Fruit fly (Drosophila melanogaster) whole organism, embryonic: ENCODE results near the gene CG43779.

ENCODE experiments used
- Aef1 ChIP-seq: fragments of 200-800 bp; sonication (Bioruptor generic); IDR thresholded peaks from 3 replicates; pipeline ENCODE4 v1.3.6; 2022; ENCODE audit warnings: missing biosample characterization, missing genetic modification characterization
- CG10366 ChIP-seq: fragments of 200-800 bp; sonication (Bioruptor generic); IDR thresholded peaks from 2 replicates; pipeline ENCODE4 v1.3.6; 2022; ENCODE audit warnings: missing biosample characterization, missing genetic modification characterization
- CG11560 ChIP-seq: fragments of 200-800 bp; sonication (Bioruptor generic); IDR thresholded peaks from 3 replicates; pipeline ENCODE4 v1.3.6; 2022; ENCODE audit warnings: missing biosample characterization, missing genetic modification characterization
- CG13624 ChIP-seq: fragments of 200-800 bp; sonication (Bioruptor generic); optimal IDR thresholded peaks from 2 replicates; lab custom pipeline; 2016; ENCODE audit warnings: missing biosample characterization, missing genetic modification characterization
- CG16863 ChIP-seq: fragments of 200-800 bp; sonication (Bioruptor generic); optimal IDR thresholded peaks from 3 replicates; lab custom pipeline; 2016; ENCODE audit warnings: missing biosample characterization, missing genetic modification characterization
- CG18011 ChIP-seq: fragments of 200-800 bp; sonication (Bioruptor generic); optimal IDR thresholded peaks from 2 replicates; lab custom pipeline; 2017; ENCODE audit warnings: missing biosample characterization, missing genetic modification characterization, mild to moderate bottlenecking, moderate library complexity, missing genotype
- CG18619 ChIP-seq: fragments of 200-800 bp; sonication (Bioruptor generic); optimal IDR thresholded peaks from 3 replicates; lab custom pipeline; 2017; ENCODE audit warnings: missing biosample characterization, mild to moderate bottlenecking, missing genetic modification characterization
- CG34422 ChIP-seq: fragments of 200-800 bp; sonication (Bioruptor generic); IDR thresholded peaks from 3 replicates; pipeline ENCODE4 v1.3.6; 2022; ENCODE audit warnings: missing biosample characterization, missing genetic modification characterization
- CG4360 ChIP-seq: fragments of 200-800 bp; sonication (Bioruptor generic); IDR thresholded peaks from 2 replicates; pipeline ENCODE4 v1.3.6; 2022; ENCODE audit warnings: missing biosample characterization, missing genetic modification characterization
- CG4707 ChIP-seq: fragments of 200-800 bp; sonication (Bioruptor generic); optimal IDR thresholded peaks from 2 replicates; lab custom pipeline; 2018; ENCODE audit warnings: missing biosample characterization, mild to moderate bottlenecking, missing genetic modification characterization, moderate library complexity
- CG5953 ChIP-seq: fragments of 200-800 bp; sonication (Bioruptor generic); IDR thresholded peaks from 2 replicates; pipeline ENCODE4 v1.3.6; 2022; ENCODE audit warnings: missing biosample characterization, missing genetic modification characterization
- CG6689 ChIP-seq: fragments of 200-800 bp; sonication (Bioruptor generic); IDR thresholded peaks from 2 replicates; pipeline ENCODE4 v1.3.6; 2022; ENCODE audit warnings: missing biosample characterization, missing genetic modification characterization
- CG6854 ChIP-seq: fragments of 200-800 bp; sonication (Bioruptor generic); optimal IDR thresholded peaks from 3 replicates; lab custom pipeline; 2017; ENCODE audit warnings: missing biosample characterization, mild to moderate bottlenecking, missing genetic modification characterization
- CG7839 ChIP-seq: fragments of 200-800 bp; sonication (Bioruptor generic); optimal IDR thresholded peaks from 3 replicates; lab custom pipeline; 2018; ENCODE audit warnings: missing biosample characterization, mild to moderate bottlenecking, missing genetic modification characterization, moderate library complexity
- CTCF ChIP-seq: fragments of 200-800 bp; sonication (Bioruptor generic); optimal IDR thresholded peaks from 2 replicates; lab custom pipeline; 2017; ENCODE audit warnings: missing biosample characterization, mild to moderate bottlenecking, missing genetic modification characterization, moderate library complexity
- D19A ChIP-seq: fragments of 200-800 bp; optimal IDR thresholded peaks from 3 replicates; lab custom pipeline; 2019; ENCODE audit warnings: missing biosample characterization, mild to moderate bottlenecking, missing genetic modification characterization, moderate library complexity
- Dfd ChIP-seq, 2 experiments: fragments of >200 bp; optimal IDR thresholded peaks; 2 replicates each; lab custom pipeline; 2017; ENCODE audit warnings: missing biosample characterization in 2 of 2, missing genetic modification characterization in 2 of 2
- Dref ChIP-seq: fragments of 200-800 bp; sonication (Bioruptor generic); IDR thresholded peaks from 2 replicates; pipeline ENCODE4 v1.3.6; 2022; ENCODE audit warnings: missing biosample characterization, missing genetic modification characterization
- Ets65A ChIP-seq: fragments of 200-800 bp; sonication (Bioruptor generic); peaks from one replicate; lab custom pipeline; 2016; ENCODE audit warnings: missing biosample characterization, missing genetic modification characterization
- Gsc ChIP-seq: fragments of 200-800 bp; sonication (Bioruptor generic); IDR thresholded peaks from 2 replicates; pipeline ENCODE4 v1.3.6; 2022; ENCODE audit warnings: missing biosample characterization, missing genetic modification characterization
- Max ChIP-seq: fragments of 200-800 bp; sonication (Bioruptor generic); optimal IDR thresholded peaks from 2 replicates; lab custom pipeline; 2016; ENCODE audit warnings: missing biosample characterization, mild to moderate bottlenecking, missing genetic modification characterization
- Myb ChIP-seq: fragments of 200-800 bp; sonication (Bioruptor generic); optimal IDR thresholded peaks from 2 replicates; lab custom pipeline; 2016; ENCODE audit warnings: missing biosample characterization, missing genetic modification characterization
- Oaz ChIP-seq: fragments of 200-800 bp; sonication (Bioruptor generic); IDR thresholded peaks from 2 replicates; pipeline ENCODE4 v1.3.6; 2022; ENCODE audit warnings: missing biosample characterization, missing genetic modification characterization
- Six4 ChIP-seq: fragments of 200-800 bp; sonication (Bioruptor generic); optimal IDR thresholded peaks from 2 replicates; lab custom pipeline; 2016; ENCODE audit warnings: missing biosample characterization, missing genetic modification characterization
- Sry-δ ChIP-seq: fragments of 200-800 bp; sonication (Bioruptor generic); optimal IDR thresholded peaks from 2 replicates; lab custom pipeline; 2016; ENCODE audit warnings: missing biosample characterization, missing genetic modification characterization
- Trl ChIP-seq, 3 experiments: fragments of >200 bp in 2 of 3; fragments of 200-800 bp in 1 of 3; sonication (Bioruptor generic) in 1 of 3; optimal IDR thresholded peaks; 2 replicates in 1 of 3; 3 replicates in 2 of 3; lab custom pipeline; 2016 to 2017; ENCODE audit warnings: missing biosample characterization in 1 of 3, missing genetic modification characterization in 1 of 3
- Xbp1 ChIP-seq: fragments of 200-800 bp; sonication (Bioruptor generic); optimal IDR thresholded peaks from 3 replicates; lab custom pipeline; 2016; ENCODE audit warnings: missing biosample characterization, mild to moderate bottlenecking, missing genetic modification characterization
- abd-A ChIP-seq: fragments of 200-800 bp; sonication (Bioruptor generic); optimal IDR thresholded peaks from 3 replicates; lab custom pipeline; 2019; ENCODE audit warnings: missing biosample characterization, mild to moderate bottlenecking, missing genetic modification characterization, moderate library complexity
- bsh ChIP-seq, 2 experiments: fragments of 200-800 bp; sonication (Bioruptor generic); optimal IDR thresholded peaks; 2 replicates each; lab custom pipeline; 2017 to 2018; ENCODE audit warnings: mild to moderate bottlenecking in 2 of 2, missing biosample characterization in 2 of 2, missing genetic modification characterization in 2 of 2, moderate library complexity in 1 of 2
- btn ChIP-seq: fragments of 200-800 bp; sonication (Bioruptor generic); optimal IDR thresholded peaks from 2 replicates; lab custom pipeline; 2016; ENCODE audit warnings: missing biosample characterization, missing genetic modification characterization
- cato ChIP-seq: fragments of 200-800 bp; sonication (Bioruptor generic); optimal IDR thresholded peaks from 2 replicates; lab custom pipeline; 2016; ENCODE audit warnings: missing biosample characterization, missing genetic modification characterization, borderline replicate concordance
- cg ChIP-seq: fragments of 200-800 bp; sonication (Bioruptor generic); optimal IDR thresholded peaks from 3 replicates; lab custom pipeline; 2019; ENCODE audit warnings: missing biosample characterization, mild to moderate bottlenecking, missing genetic modification characterization, moderate library complexity
- chinmo ChIP-seq: fragments of 200-800 bp; sonication (Bioruptor generic); IDR thresholded peaks from 4 replicates; pipeline ENCODE4 v1.3.6; 2022; ENCODE audit warnings: missing biosample characterization, missing genetic modification characterization; ENCODE audit not compliant: partially characterized antibody
- crp ChIP-seq, 2 experiments: fragments of 200-800 bp; sonication (Bioruptor generic); optimal IDR thresholded peaks; 2 replicates in 1 of 2; 3 replicates in 1 of 2; lab custom pipeline; 2017; ENCODE audit warnings: missing biosample characterization in 2 of 2, missing genetic modification characterization in 2 of 2, mild to moderate bottlenecking in 1 of 2, moderate library complexity in 1 of 2
- fd64A ChIP-seq: fragments of 200-800 bp; sonication (Bioruptor generic); optimal IDR thresholded peaks from 3 replicates; lab custom pipeline; 2018; ENCODE audit warnings: missing biosample characterization, mild to moderate bottlenecking, missing genetic modification characterization
- her ChIP-seq: fragments of 200-800 bp; sonication (Bioruptor generic); optimal IDR thresholded peaks from 2 replicates; lab custom pipeline; 2016; ENCODE audit warnings: missing biosample characterization, missing genetic modification characterization
- pan ChIP-seq, 4 experiments: fragments of >200 bp in 3 of 4; fragments of 200-800 bp in 1 of 4; sonication (Bioruptor generic) in 1 of 4; optimal IDR thresholded peaks in 3 of 4; IDR thresholded peaks in 1 of 4; 2 replicates each; pipeline versions ENCODE4 v1.3.6 to Lab custom; 2017 to 2022; ENCODE audit warnings: missing biosample characterization in 2 of 4, missing genetic modification characterization in 2 of 4, mixed read lengths in 1 of 4
- rib ChIP-seq: fragments of 200-800 bp; sonication (Bioruptor generic); IDR thresholded peaks from 2 replicates; pipeline ENCODE4 v1.3.6; 2022; ENCODE audit warnings: missing biosample characterization, missing genetic modification characterization
- sna ChIP-seq: fragments of 200-800 bp; sonication (Bioruptor generic); IDR thresholded peaks from 2 replicates; pipeline ENCODE4 v1.3.6; 2022; ENCODE audit warnings: missing biosample characterization, missing genetic modification characterization; ENCODE audit not compliant: partially characterized antibody
- sug ChIP-seq: fragments of 200-800 bp; optimal IDR thresholded peaks from 2 replicates; lab custom pipeline; 2019; ENCODE audit warnings: missing biosample characterization, mild to moderate bottlenecking, missing genetic modification characterization, moderate library complexity
- tll ChIP-seq, 2 experiments: fragments of 200-800 bp in 1 of 2; fragments of >200 bp in 1 of 2; sonication (Bioruptor generic) in 1 of 2; optimal IDR thresholded peaks; 2 replicates each; lab custom pipeline; 2017 to 2019; ENCODE audit warnings: missing biosample characterization in 2 of 2, missing genetic modification characterization in 2 of 2, mild to moderate bottlenecking in 1 of 2, moderate library complexity in 1 of 2

CG43779 gene

DNA sequence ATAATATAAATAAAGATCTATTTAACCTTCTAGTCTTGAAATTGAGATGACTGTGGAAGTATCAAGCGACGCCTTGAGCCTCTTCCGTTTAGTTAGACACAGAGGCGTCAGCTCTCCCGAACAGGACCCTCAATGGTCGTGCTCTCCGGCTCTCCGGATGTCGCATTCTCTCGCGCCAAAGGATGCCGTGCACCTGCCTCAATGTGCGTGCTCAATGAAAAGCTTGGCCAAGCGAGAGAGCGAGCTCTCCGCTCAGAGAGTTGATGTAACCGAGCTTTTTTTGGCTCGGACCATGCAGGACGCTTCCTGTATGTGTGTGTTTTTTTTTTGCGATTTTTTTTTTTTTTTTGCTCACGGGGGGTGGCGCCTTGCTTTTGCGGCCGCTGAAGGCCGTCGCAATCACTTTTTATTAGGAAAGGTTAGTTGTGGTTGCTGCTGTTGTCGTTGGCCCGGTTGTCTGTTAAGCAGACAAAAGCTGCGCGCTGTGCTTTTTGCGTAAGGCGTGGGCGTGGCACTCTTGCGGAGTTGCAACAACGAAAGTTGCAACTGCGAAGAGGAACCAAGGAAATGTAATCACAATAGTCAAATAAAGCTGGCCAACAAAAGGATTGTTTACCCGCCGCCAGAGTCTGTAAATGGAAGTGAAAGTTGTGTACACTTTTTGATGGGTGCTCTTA lies 25.5 kb upstream of the CG43779 start:
- TF ChIP-seq Ets65A (peak; percentile 71), Myb (GFP tag; lab: Kevin White, UChicago) (no peak), CG34422 (GFP tag; lab: Robert Waterston, UW) (peak; percentile 56; the same call in 1 of the 3 replicates), CG18011 (GFP tag; lab: Kevin White, UChicago) (peak; percentile 94), Sry-δ (no peak), chinmo (GFP tag; lab: Robert Waterston, UW) (0 out of 4 replicates have a peak, but pooled peaks have one; percentile 23), Trl (optimal IDR thresholded peaks at IDR 0.05; lab: Kevin White, UChicago) (peak; percentile 42 to 68), Trl (GFP tag; optimal IDR thresholded peaks at IDR 0.05; lab: Kevin White, UChicago) (no peak)

DNA sequence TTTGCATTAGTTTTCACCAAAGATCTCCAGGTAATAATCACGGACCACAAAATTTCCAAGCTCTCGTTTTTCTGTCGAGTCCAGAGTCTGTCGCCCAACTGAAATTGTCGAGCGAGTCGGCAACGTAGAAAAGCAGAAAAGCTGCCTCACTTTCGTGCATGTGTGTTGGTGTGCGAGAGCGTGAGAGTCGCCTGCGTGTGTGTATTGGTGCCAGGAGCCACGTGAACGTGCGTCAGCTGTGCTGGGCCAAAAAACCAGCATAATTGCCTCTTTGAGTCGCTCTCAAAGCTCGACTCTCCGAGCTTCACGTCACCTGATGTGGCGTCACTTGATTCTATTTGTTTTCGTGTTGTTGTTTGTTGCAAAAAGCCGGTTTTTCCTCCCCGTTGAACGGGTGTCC lies 24.5 kb upstream of the CG43779 start, which contains the start of gene hbt:
TSS of gene hbt (minus strand) at position 101 of the 400 bp plus-strand sequence.
- TF ChIP-seq Aef1 (GFP tag; lab: Robert Waterston, UW) (no peak), D19A (tag; lab: Kevin White, UChicago) (no peak), rib (GFP tag; lab: Robert Waterston, UW) (no peak), CG6689 (GFP tag; lab: Robert Waterston, UW) (no peak), fd64A (GFP tag; lab: Kevin White, UChicago) (no peak), Xbp1 (no peak), crp (GFP tag; optimal IDR thresholded peaks at IDR 0.05; lab: Kevin White, UChicago) (peak in 1 of 2 experiments; percentile 29), Oaz (GFP tag; lab: Robert Waterston, UW) (no peak), CG11560 (tag; lab: Robert Waterston, UW) (no peak), CG6854 (GFP tag; lab: Kevin White, UChicago) (no peak), Dref (GFP tag; lab: Robert Waterston, UW) (no peak), Six4 (no peak), Gsc (GFP tag; lab: Robert Waterston, UW) (no peak), cg (GFP tag; lab: Kevin White, UChicago) (peak; percentile 46), Max (GFP tag; lab: Kevin White, UChicago) (no peak), btn (GFP tag; lab: Kevin White, UChicago) (no peak), sug (tag; lab: Kevin White, UChicago) (no peak), bsh (GFP tag; optimal IDR thresholded peaks at IDR 0.05; lab: Kevin White, UChicago) (no peak), CG13624 (GFP tag; lab: Kevin White, UChicago) (no peak), pan (optimal IDR thresholded peaks at IDR 0.05; lab: Kevin White, UChicago) (no peak), pan (GFP tag; optimal IDR thresholded peaks at IDR 0.05 in 1 of 2, IDR thresholded peaks at IDR 0.05 in 1 of 2) (no peak), tll (GFP tag; optimal IDR thresholded peaks at IDR 0.05; lab: Kevin White, UChicago) (no peak), abd-A (peak; percentile 27), sna (GFP tag; lab: Robert Waterston, UW) (peak; percentile 26; the same call in 1 of the 2 replicates), Trl (optimal IDR thresholded peaks at IDR 0.05; lab: Kevin White, UChicago) (peak; percentile 24 to 54), Trl (GFP tag; optimal IDR thresholded peaks at IDR 0.05; lab: Kevin White, UChicago) (no peak), CG4707 (GFP tag; lab: Kevin White, UChicago) (no peak), Dfd (GFP tag; optimal IDR thresholded peaks at IDR 0.05; lab: Kevin White, UChicago) (no peak), CG18619 (GFP tag; lab: Kevin White, UChicago) (no peak)

DNA sequence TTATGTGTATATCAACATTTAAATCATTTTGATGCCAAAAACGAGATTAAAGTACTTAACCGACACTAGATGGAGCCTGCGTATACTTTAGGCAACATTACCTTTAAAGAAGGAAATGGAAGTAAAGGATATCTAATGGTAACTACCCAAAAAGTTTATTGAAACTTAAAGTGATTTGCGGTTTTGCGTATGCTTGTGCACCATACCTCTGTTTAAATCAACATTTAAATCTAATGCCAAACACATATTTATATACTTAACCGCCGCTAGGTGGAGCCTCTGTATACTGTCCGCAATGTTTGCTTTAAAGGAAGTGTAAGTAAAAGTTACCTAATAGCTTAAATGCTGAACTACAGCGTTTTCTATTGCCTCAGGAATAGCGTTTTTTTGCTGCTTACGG lies 19.3 kb upstream of the CG43779 start:
- TF ChIP-seq CTCF (GFP tag; lab: Kevin White, UChicago): peak; percentile 85
- no peak for TF ChIP-seq CG4360 (GFP tag; lab: Robert Waterston, UW)
- no peak for TF ChIP-seq CG16863 (GFP tag; lab: Kevin White, UChicago)
- no peak for TF ChIP-seq CG7839 (tag; lab: Kevin White, UChicago)
- no peak for TF ChIP-seq CG5953 (GFP tag; lab: Robert Waterston, UW)
- no peak for TF ChIP-seq her
- no peak for TF ChIP-seq CG10366 (GFP tag; lab: Robert Waterston, UW)
- TF ChIP-seq cato: no peak
- TF ChIP-seq, all 482 proteins: peak for 1
